Worm (Caenorhabditis elegans) whole organism, L4/young adult: ENCODE results near the gene ZK105.8.

Source experiments
- W03F9.2 ChIP-seq: fragments of 150-350 bp; optimal IDR thresholded peaks from 2 replicates; lab custom pipeline; 2014; ENCODE audit warnings: missing biosample characterization, missing genetic modification characterization
- him-1 ChIP-seq: sonication (generic microtip); optimal IDR thresholded peaks from 2 replicates; lab custom pipeline; 2016; ENCODE audit warnings: missing genotype, missing genetic modification reagents, missing genetic modification characterization, missing compliant biosample characterization

DNA sequence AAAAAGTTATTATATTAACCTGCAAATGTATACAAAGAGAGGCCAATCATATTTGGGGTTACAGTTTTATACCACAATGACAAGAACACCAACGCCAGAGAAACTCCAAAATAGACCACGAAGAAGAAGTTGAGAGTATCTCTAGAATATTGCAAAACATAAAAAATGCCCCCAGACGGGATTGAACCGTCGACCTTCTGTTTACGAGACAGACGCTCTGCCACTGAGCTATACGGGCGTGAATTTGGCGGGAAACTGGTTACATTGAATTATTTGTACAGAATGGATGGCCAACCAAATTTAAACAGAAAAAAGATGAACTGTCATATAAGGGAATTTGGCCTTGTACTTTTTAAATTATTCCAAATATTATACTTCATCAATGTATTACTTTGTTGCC lies 6.2 kb downstream of the ZK105.8 start:
- TF ChIP-seq him-1 (tag; lab: Kevin White, UChicago) (no peak), W03F9.2 (tag; lab: Kevin White, UChicago) (no peak)
